Worm (Caenorhabditis elegans) whole organism, late embryonic: ENCODE data around the gene ugt-65.
"Not testable (repeated sequence)": the region's sequence is repeated elsewhere in the genome, so short reads cannot be mapped to it uniquely, and the experiment has no call there.

ENCODE experiments used
- C38D4.7 ChIP-seq: fragments of 200-800 bp; sonication (Bioruptor generic); optimal IDR thresholded peaks from 2 replicates; lab custom pipeline; 2018; ENCODE audit warnings: mild to moderate bottlenecking, missing genetic modification characterization, moderate library complexity, missing compliant biosample characterization
- Y22D7AL.16 ChIP-seq: sonication (generic microtip); optimal IDR thresholded peaks from 2 replicates; lab custom pipeline; 2016; ENCODE audit warnings: missing genetic modification characterization, missing compliant biosample characterization
- ceh-18 ChIP-seq: sonication (generic microtip); optimal IDR thresholded peaks from 2 replicates; lab custom pipeline; 2016; ENCODE audit warnings: missing genetic modification characterization, missing compliant biosample characterization
- ceh-2 ChIP-seq: sonication (generic microtip); optimal IDR thresholded peaks from 2 replicates; lab custom pipeline; 2016; ENCODE audit warnings: missing genotype, missing genetic modification characterization, missing compliant biosample characterization
- ceh-24 ChIP-seq: sonication (generic microtip); optimal IDR thresholded peaks from 2 replicates; lab custom pipeline; 2016; ENCODE audit warnings: mild to moderate bottlenecking, missing genetic modification characterization, missing compliant biosample characterization
- ceh-30 ChIP-seq: fragments of 150-350 bp; optimal IDR thresholded peaks from 2 replicates; lab custom pipeline; 2014; ENCODE audit warnings: missing biosample characterization, missing genetic modification characterization
- ceh-31 ChIP-seq: sonication (generic microtip); optimal IDR thresholded peaks from 2 replicates; lab custom pipeline; 2016; ENCODE audit warnings: missing genetic modification characterization, missing compliant biosample characterization
- ceh-6 ChIP-seq: fragments of 200-800 bp; sonication (Bioruptor generic); optimal IDR thresholded peaks from 2 replicates; lab custom pipeline; 2018; ENCODE audit warnings: mild to moderate bottlenecking, missing genetic modification characterization, missing compliant biosample characterization
- dmd-4 ChIP-seq: sonication (generic microtip); optimal IDR thresholded peaks from 2 replicates; lab custom pipeline; 2016; ENCODE audit warnings: borderline replicate concordance, missing genetic modification characterization, missing compliant biosample characterization
- elt-4 ChIP-seq: sonication (generic microtip); optimal IDR thresholded peaks from 2 replicates; lab custom pipeline; 2016; ENCODE audit warnings: missing genetic modification characterization, missing compliant biosample characterization
- fax-1 ChIP-seq: sonication (generic microtip); optimal IDR thresholded peaks from 2 replicates; lab custom pipeline; 2016; ENCODE audit warnings: missing genotype, missing genetic modification characterization, missing compliant biosample characterization
- gmeb-2 ChIP-seq: sonication (generic microtip); optimal IDR thresholded peaks from 2 replicates; lab custom pipeline; 2016; ENCODE audit warnings: missing genetic modification characterization, inconsistent platforms, missing compliant biosample characterization
- madf-2 ChIP-seq: sonication (generic microtip); optimal IDR thresholded peaks from 2 replicates; lab custom pipeline; 2017; ENCODE audit warnings: missing genetic modification characterization, missing compliant biosample characterization
- mec-3 ChIP-seq: sonication (generic microtip); optimal IDR thresholded peaks from 2 replicates; lab custom pipeline; 2016; ENCODE audit warnings: borderline replicate concordance, missing genetic modification characterization, missing compliant biosample characterization
- nfya-1 ChIP-seq: sonication (generic microtip); optimal IDR thresholded peaks from 2 replicates; lab custom pipeline; 2017; ENCODE audit warnings: missing genetic modification characterization, mild to moderate bottlenecking, missing compliant biosample characterization, antibody characterized with exemption, moderate library complexity
- nhr-11 ChIP-seq: fragments of 150-350 bp; optimal IDR thresholded peaks from 2 replicates; lab custom pipeline; 2014; ENCODE audit warnings: missing biosample characterization, missing genetic modification characterization
- nhr-232 ChIP-seq: sonication (generic microtip); optimal IDR thresholded peaks from 2 replicates; lab custom pipeline; 2016; ENCODE audit warnings: missing genetic modification characterization, missing compliant biosample characterization
- pat-9 ChIP-seq: fragments of 200-800 bp; sonication (Bioruptor generic); optimal IDR thresholded peaks from 2 replicates; lab custom pipeline; 2018; ENCODE audit warnings: mild to moderate bottlenecking, missing genetic modification characterization, moderate library complexity, missing compliant biosample characterization
- pax-1 ChIP-seq: fragments of 150-350 bp; optimal IDR thresholded peaks from 2 replicates; lab custom pipeline; 2014; ENCODE audit warnings: missing biosample characterization, missing genetic modification characterization
- pha-2 ChIP-seq: sonication (generic microtip); optimal IDR thresholded peaks from 2 replicates; lab custom pipeline; 2017; ENCODE audit warnings: mild to moderate bottlenecking, missing genetic modification characterization, missing compliant biosample characterization
- pqm-1 ChIP-seq: sonication (generic microtip); optimal IDR thresholded peaks from 2 replicates; lab custom pipeline; 2016; ENCODE audit warnings: missing genetic modification characterization, missing compliant biosample characterization
- ref-2 ChIP-seq: sonication (generic microtip); optimal IDR thresholded peaks from 2 replicates; lab custom pipeline; 2016; ENCODE audit warnings: missing genetic modification characterization, missing compliant biosample characterization
- rnt-1 ChIP-seq: sonication (generic microtip); optimal IDR thresholded peaks from 2 replicates; lab custom pipeline; 2016; ENCODE audit warnings: missing genetic modification characterization, missing compliant biosample characterization
- sox-2 ChIP-seq: fragments of 200-800 bp; sonication (Bioruptor generic); IDR thresholded peaks from 2 replicates; pipeline ENCODE4 v1.3.6; 2022; ENCODE audit warnings: missing genetic modification reagents, missing genetic modification characterization, missing compliant biosample characterization
- sox-4 ChIP-seq: sonication (generic microtip); optimal IDR thresholded peaks from 2 replicates; lab custom pipeline; 2017; ENCODE audit warnings: mild to moderate bottlenecking, missing genetic modification characterization, inconsistent platforms, missing compliant biosample characterization
- unc-3 ChIP-seq, 2 experiments: fragments of 200-800 bp in 1 of 2; sonication (Bioruptor generic) in 1 of 2; sonication (generic microtip) in 1 of 2; conservative IDR thresholded peaks in 1 of 2; optimal IDR thresholded peaks in 1 of 2; 2 replicates each; pipeline versions ENCODE4 v1.3.6 to Lab custom; 2016 to 2022; ENCODE audit warnings: missing compliant biosample characterization in 2 of 2, missing genetic modification characterization in 2 of 2, missing genetic modification reagents in 1 of 2
- unc-42 ChIP-seq: sonication (generic microtip); optimal IDR thresholded peaks from 2 replicates; lab custom pipeline; 2016; ENCODE audit warnings: missing genotype, missing genetic modification characterization, missing compliant biosample characterization
- unc-55 ChIP-seq: sonication (generic microtip); optimal IDR thresholded peaks from 2 replicates; lab custom pipeline; 2017; ENCODE audit warnings: missing biosample characterization, missing genetic modification reagents, missing genetic modification characterization
- unc-86 ChIP-seq: sonication (generic microtip); optimal IDR thresholded peaks from 2 replicates; lab custom pipeline; 2016; ENCODE audit warnings: missing genetic modification characterization, missing compliant biosample characterization
- zip-5 ChIP-seq: sonication (generic microtip); optimal IDR thresholded peaks from 2 replicates; lab custom pipeline; 2016; ENCODE audit warnings: missing genetic modification characterization, missing compliant biosample characterization
- ztf-16 ChIP-seq: sonication (generic microtip); optimal IDR thresholded peaks from 2 replicates; lab custom pipeline; 2017; ENCODE audit warnings: missing genetic modification characterization, missing compliant biosample characterization

ugt-65 gene

ce11 chrIV:12463370-12463769, 42.9 kb downstream of the ugt-65 start, which contains the start of gene C25G4.8:
TSS of gene C25G4.8 (minus strand) at chrIV:12463470.
- TF ChIP-seq madf-2 (tag; lab: Kevin White, UChicago) (no peak), unc-3 (GFP tag; conservative IDR thresholded peaks at IDR 0.05; lab: Robert Waterston, UW) (no peak), unc-3 (tag; optimal IDR thresholded peaks at IDR 0.05; lab: Kevin White, UChicago) (no peak), ceh-31 (tag; lab: Kevin White, UChicago) (no peak), ztf-16 (tag; lab: Kevin White, UChicago) (no peak), ceh-24 (tag; lab: Kevin White, UChicago) (no peak), sox-2 (no peak), pha-2 (tag; lab: Kevin White, UChicago) (no peak), fax-1 (no peak), ceh-6 (no peak), pax-1 (tag; lab: Kevin White, UChicago) (no peak), unc-42 (no peak), C38D4.7 (no peak), Y22D7AL.16 (tag; lab: Kevin White, UChicago) (no peak), unc-55 (GFP tag; lab: Kevin White, UChicago) (no peak)

ce11 chrIV:12464822-12465221, 44.3 kb downstream of the ugt-65 start:
- no peak for TF ChIP-seq nhr-232 (tag; lab: Kevin White, UChicago)

- no peak for TF ChIP-seq pat-9
These were observed 47.3 kb downstream of the ugt-65 start for ce11 chrIV:12467761-12468160.

ce11 chrIV:12468359-12468758, 47.9 kb downstream of the ugt-65 start, which contains the start of gene igdb-2:
TSS of gene igdb-2 (plus strand) at chrIV:12468659.
- no peak for TF ChIP-seq rnt-1 (tag; lab: Kevin White, UChicago)
- TF ChIP-seq unc-42: no peak
- TF ChIP-seq unc-3 (GFP tag; conservative IDR thresholded peaks at IDR 0.05; lab: Robert Waterston, UW): no peak
- no peak for TF ChIP-seq unc-3 (tag; optimal IDR thresholded peaks at IDR 0.05; lab: Kevin White, UChicago)
- TF ChIP-seq Y22D7AL.16 (tag; lab: Kevin White, UChicago): no peak
- TF ChIP-seq sox-4: no peak
- TF ChIP-seq elt-4: no peak
- TF ChIP-seq ztf-16 (tag; lab: Kevin White, UChicago): no peak
- no peak for TF ChIP-seq mec-3 (tag; lab: Kevin White, UChicago)
- TF ChIP-seq zip-5: no peak
- no peak for TF ChIP-seq unc-55 (GFP tag; lab: Kevin White, UChicago)
- TF ChIP-seq nhr-11 (tag; lab: Kevin White, UChicago): no peak
- TF ChIP-seq ceh-18 (tag; lab: Kevin White, UChicago): no peak
- no peak for TF ChIP-seq ceh-2 (tag; lab: Kevin White, UChicago)
- no peak for TF ChIP-seq unc-86 (tag; lab: Kevin White, UChicago)
- TF ChIP-seq ref-2: no peak
- TF ChIP-seq dmd-4 (tag; lab: Kevin White, UChicago): no peak
- no peak for TF ChIP-seq fax-1

ce11 chrIV:12476942-12477341, 56.5 kb downstream of the ugt-65 start, which contains the start of gene T04A11.1:
TSS of gene T04A11.1 (minus strand) at chrIV:12477042.
- TF ChIP-seq pqm-1 (tag; lab: Kevin White, UChicago); ceh-30 (tag; lab: Kevin White, UChicago); nfya-1: not testable (repeated sequence)

- TF ChIP-seq gmeb-2; ceh-30 (tag; lab: Kevin White, UChicago); rnt-1 (tag; lab: Kevin White, UChicago): not testable (repeated sequence)
These were observed 58.2 kb downstream of the ugt-65 start, which contains the start of gene igdb-1 for ce11 chrIV:12478711-12479110. TSS of gene igdb-1 (plus strand) at chrIV:12479011.
